Fruit fly (Drosophila melanogaster) Kc167 (cell line): Measurements from ENCODE around the gene CG34393.

ENCODE experiments used
- Myc ChIP-seq: fragments of >200 bp; optimal IDR thresholded peaks from 2 replicates; lab custom pipeline; 2017; ENCODE audit warnings: missing external identifiers
- Sin3A ChIP-seq: fragments of >200 bp; optimal IDR thresholded peaks from 2 replicates; lab custom pipeline; 2018; ENCODE audit warnings: missing external identifiers
- h ChIP-seq: fragments of >200 bp; optimal IDR thresholded peaks from 3 replicates; lab custom pipeline; 2018; ENCODE audit warnings: missing external identifiers
- psq ChIP-seq: fragments of >200 bp; optimal IDR thresholded peaks from 2 replicates; lab custom pipeline; 2017; ENCODE audit warnings: missing external identifiers

- TF ChIP-seq h (lab: Kevin White, UChicago) (no peak), psq (lab: Kevin White, UChicago) (no peak), Myc (lab: Kevin White, UChicago) (no peak), Sin3A (no peak)
These were observed at the start of gene CG34393 for dm6 chr2L:3200396-3200795.
